Worm (Caenorhabditis elegans) whole organism, L4/young adult: ENCODE measurements around the gene D1086.11.

Experiments
- W03F9.2 ChIP-seq: fragments of 150-350 bp; optimal IDR thresholded peaks from 2 replicates; lab custom pipeline; 2014; ENCODE audit warnings: missing biosample characterization, missing genetic modification characterization
- dao-5 ChIP-seq: sonication (generic microtip); optimal IDR thresholded peaks from 2 replicates; lab custom pipeline; 2016; ENCODE audit warnings: missing genotype, missing genetic modification characterization, moderate library complexity, missing compliant biosample characterization
- him-1 ChIP-seq: sonication (generic microtip); optimal IDR thresholded peaks from 2 replicates; lab custom pipeline; 2016; ENCODE audit warnings: missing genotype, missing genetic modification reagents, missing genetic modification characterization, missing compliant biosample characterization

ce11 chrV:14026194-14026593 is 48.1 kb upstream of the D1086.11 start, which contains the start of gene T08G5.2:
- TF ChIP-seq W03F9.2 (tag; lab: Kevin White, UChicago) (no peak), him-1 (tag; lab: Kevin White, UChicago) (no peak), dao-5 (tag; lab: Kevin White, UChicago) (no peak)
